In the genomic region with DNA sequence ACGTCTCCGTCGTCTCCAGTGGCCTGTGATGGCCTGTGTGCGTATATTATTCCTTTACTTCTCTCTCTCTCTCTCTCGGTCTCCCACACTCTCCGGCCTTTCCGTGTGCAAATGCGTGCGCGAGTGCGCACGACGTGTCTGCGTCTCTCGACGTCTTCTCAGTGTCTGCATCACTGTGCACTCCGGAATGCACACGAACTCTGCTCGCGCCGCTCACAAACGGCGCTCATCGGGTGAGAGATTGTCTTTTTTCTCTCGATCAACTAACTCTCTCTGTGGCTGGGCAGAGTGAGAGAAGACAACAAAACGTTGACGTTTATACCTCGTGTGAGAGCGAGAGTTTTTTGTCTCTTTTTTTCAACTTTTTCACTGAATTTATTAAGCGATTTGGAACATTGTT, we compare ENCODE assay signal across 3 worm cellular contexts.
A peak's percentile ranks its signal among the peaks of the same experiment; 100 is the strongest.
TF ChIP-seq lines count a peak whose summit lies in the region.

No protein-coding gene starts in this region.

TF ChIP-seq in whole organism, L2 larva, 48 proteins besides CTCF, POLR2A, EP300 and RAD21 (continued from another document):
- TF ChIP-seq mdl-1 (tag; optimal IDR thresholded peaks at IDR 0.05; lab: Kevin White, UChicago) (peak; percentile 85 to 87), nhr-6 (tag; optimal IDR thresholded peaks at IDR 0.05; lab: Kevin White, UChicago) (peak; percentile 74), sma-9 (GFP tag; optimal IDR thresholded peaks at IDR 0.05; lab: Kevin White, UChicago) (peak; percentile 92), sma-9 (tag; optimal IDR thresholded peaks at IDR 0.05; lab: Kevin White, UChicago) (no peak), peb-1 (tag; optimal IDR thresholded peaks at IDR 0.05; lab: Kevin White, UChicago) (no peak), lin-11 (tag; optimal IDR thresholded peaks at IDR 0.05; lab: Kevin White, UChicago) (peak; percentile 92), gmeb-1 (tag; optimal IDR thresholded peaks at IDR 0.05; lab: Kevin White, UChicago) (peak; percentile 76), ceh-16 (tag; optimal IDR thresholded peaks at IDR 0.05; lab: Kevin White, UChicago) (peak; percentile 67), elt-1 (tag; optimal IDR thresholded peaks at IDR 0.05; lab: Kevin White, UChicago) (no peak), snpc-4 (tag; optimal IDR thresholded peaks at IDR 0.05; lab: Kevin White, UChicago) (peak; percentile 80), alr-1 (tag; optimal IDR thresholded peaks at IDR 0.05; lab: Kevin White, UChicago) (no peak), Y55F3AM.14 (GFP tag; optimal IDR thresholded peaks at IDR 0.05; lab: Kevin White, UChicago) (peak; percentile 89), nhr-129 (tag; optimal IDR thresholded peaks at IDR 0.05; lab: Kevin White, UChicago) (peak; percentile 94), nhr-25 (tag; optimal IDR thresholded peaks at IDR 0.05; lab: Kevin White, UChicago) (peak; percentile 81), mab-5 (tag; optimal IDR thresholded peaks at IDR 0.05; lab: Kevin White, UChicago) (peak; percentile 1), dmd-4 (tag; optimal IDR thresholded peaks at IDR 0.05; lab: Kevin White, UChicago) (no peak), ztf-4 (tag; optimal IDR thresholded peaks at IDR 0.05; lab: Kevin White, UChicago) (peak; percentile 57), zag-1 (tag; optimal IDR thresholded peaks at IDR 0.05; lab: Kevin White, UChicago) (peak; percentile 80), blmp-1 (tag; optimal IDR thresholded peaks at IDR 0.05; lab: Kevin White, UChicago; ENCODE audit: insufficient read depth) (peak; percentile 79)

TF ChIP-seq in whole organism, L4 larva, 104 proteins besides CTCF, POLR2A, EP300 and RAD21 (continued from another document and continues in another):
- TF ChIP-seq daf-19 (GFP tag; conservative IDR thresholded peaks at IDR 0.05; lab: Robert Waterston, UW) (no peak), attf-4 (tag; optimal IDR thresholded peaks at IDR 0.05; lab: Kevin White, UChicago) (no peak), dmd-8 (GFP tag; IDR thresholded peaks at IDR 0.05; lab: Robert Waterston, UW) (0 out of 2 replicates have a peak, but pooled peaks have one; percentile 54), mxl-3 (GFP tag; optimal IDR thresholded peaks at IDR 0.05; lab: Kevin White, UChicago) (peak; percentile 91), zip-2 (tag; optimal IDR thresholded peaks at IDR 0.05; lab: Kevin White, UChicago) (no peak), daf-16 (GFP tag; optimal IDR thresholded peaks at IDR 0.05; lab: Kevin White, UChicago) (peak; percentile 56 to 67), daf-16 (tag; optimal IDR thresholded peaks at IDR 0.05; lab: Kevin White, UChicago) (peak; percentile 68), hlh-30 (tag; optimal IDR thresholded peaks at IDR 0.05; lab: Kevin White, UChicago; ENCODE audit: insufficient read depth) (peak; percentile 94), ceh-20 (GFP tag; IDR thresholded peaks at IDR 0.05; lab: Robert Waterston, UW) (peak; percentile 83), lin-29 (GFP tag; IDR thresholded peaks at IDR 0.05; lab: Robert Waterston, UW) (0 out of 2 replicates have a peak, but pooled peaks have one; percentile 45), F10B5.3 (tag; optimal IDR thresholded peaks at IDR 0.05; lab: Kevin White, UChicago) (peak; percentile 14), mxl-2 (GFP tag; conservative IDR thresholded peaks at IDR 0.05; lab: Robert Waterston, UW) (peak; percentile 45; the same call in 1 of the 2 replicates), ceh-44 (GFP tag; IDR thresholded peaks at IDR 0.05; lab: Robert Waterston, UW) (no peak), dmd-6 (GFP tag; IDR thresholded peaks at IDR 0.05; lab: Robert Waterston, UW) (peak; percentile 96), fos-1 (tag; optimal IDR thresholded peaks at IDR 0.05; lab: Kevin White, UChicago) (no peak), Y75B8A.6 (GFP tag; IDR thresholded peaks at IDR 0.05; lab: Robert Waterston, UW) (peak; percentile 36; the same call in 1 of the 2 replicates), lim-7 (GFP tag; IDR thresholded peaks at IDR 0.05; lab: Robert Waterston, UW) (no peak), R02D3.7 (tag; optimal IDR thresholded peaks at IDR 0.05; lab: Kevin White, UChicago) (no peak), hif-1 (tag; optimal IDR thresholded peaks at IDR 0.05; lab: Kevin White, UChicago) (peak in 1 of 2 experiments; percentile 80), ama-1 (optimal IDR thresholded peaks at IDR 0.05; lab: Kevin White, UChicago) (no peak), pqm-1 (tag; optimal IDR thresholded peaks at IDR 0.05; lab: Kevin White, UChicago) (no peak), ceh-82 (tag; optimal IDR thresholded peaks at IDR 0.05; lab: Kevin White, UChicago) (no peak), mdt-29 (GFP tag; IDR thresholded peaks at IDR 0.05; lab: Robert Waterston, UW) (no peak), vab-7 (GFP tag; IDR thresholded peaks at IDR 0.05; lab: Robert Waterston, UW) (peak; percentile 70), daf-8 (GFP tag; IDR thresholded peaks at IDR 0.05; lab: Robert Waterston, UW) (no peak), nhr-111 (GFP tag; optimal IDR thresholded peaks at IDR 0.05; lab: Kevin White, UChicago) (no peak), zfp-3 (GFP tag; conservative IDR thresholded peaks at IDR 0.05; lab: Robert Waterston, UW) (no peak; the same call in 1 of the 2 replicates), lin-39 (tag; optimal IDR thresholded peaks at IDR 0.05; lab: Kevin White, UChicago) (no peak), unc-39 (tag; optimal IDR thresholded peaks at IDR 0.05; lab: Kevin White, UChicago) (no peak), ceh-62 (tag; optimal IDR thresholded peaks at IDR 0.05; lab: Kevin White, UChicago) (no peak), unc-62 (GFP tag; optimal IDR thresholded peaks at IDR 0.05 in 1 of 2; lab: Kevin White, UChicago) (peak in 1 of 2 experiments; percentile 97), unc-62 (tag; optimal IDR thresholded peaks at IDR 0.05; lab: Kevin White, UChicago) (no peak), Y105C5A.15 (GFP tag; IDR thresholded peaks at IDR 0.05; lab: Robert Waterston, UW) (no peak), ceh-28 (tag; optimal IDR thresholded peaks at IDR 0.05; lab: Kevin White, UChicago) (no peak), mep-1 (tag; optimal IDR thresholded peaks at IDR 0.05; lab: Kevin White, UChicago) (peak; percentile 93), arid-1 (GFP tag; conservative IDR thresholded peaks at IDR 0.05; lab: Robert Waterston, UW) (peak; percentile 78), gei-8 (GFP tag; optimal IDR thresholded peaks at IDR 0.05; lab: Kevin White, UChicago) (peak; percentile 48), hmg-1.1 (GFP tag; IDR thresholded peaks at IDR 0.05; lab: Robert Waterston, UW) (peak; percentile 98), T20F7.1 (GFP tag; optimal IDR thresholded peaks at IDR 0.05; lab: Kevin White, UChicago) (no peak), spr-3 (GFP tag; optimal IDR thresholded peaks at IDR 0.05; lab: Kevin White, UChicago) (peak; percentile 31), ceh-32 (tag; optimal IDR thresholded peaks at IDR 0.05; lab: Kevin White, UChicago; ENCODE audit: poor library complexity) (no peak), rbr-2 (tag; optimal IDR thresholded peaks at IDR 0.05; lab: Kevin White, UChicago) (peak; percentile 90), cey-2 (tag; optimal IDR thresholded peaks at IDR 0.05; lab: Kevin White, UChicago; ENCODE audit: borderline replicate concordance, insufficient read depth) (no peak), jun-1 (tag; optimal IDR thresholded peaks at IDR 0.05; lab: Kevin White, UChicago) (peak; percentile 80), nhr-6 (tag; optimal IDR thresholded peaks at IDR 0.05; lab: Kevin White, UChicago) (peak; percentile 79), egl-43 (GFP tag; IDR thresholded peaks at IDR 0.05; lab: Robert Waterston, UW) (peak; percentile 88), nhr-77 (tag; optimal IDR thresholded peaks at IDR 0.05; lab: Kevin White, UChicago) (peak; percentile 93), lin-15B (tag; optimal IDR thresholded peaks at IDR 0.05; lab: Kevin White, UChicago) (no peak), madf-9 (GFP tag; conservative IDR thresholded peaks at IDR 0.05; lab: Robert Waterston, UW) (peak; percentile 73), aha-1 (tag; lab: Kevin White, UChicago) (peak; percentile 99), daf-12 (tag; optimal IDR thresholded peaks at IDR 0.05; lab: Kevin White, UChicago) (no peak), duxl-1 (tag; optimal IDR thresholded peaks at IDR 0.05; lab: Kevin White, UChicago; ENCODE audit: poor library complexity) (peak; percentile 81), zfp-2 (tag; optimal IDR thresholded peaks at IDR 0.05; lab: Kevin White, UChicago) (peak; percentile 8), saeg-2 (GFP tag; IDR thresholded peaks at IDR 0.05; lab: Robert Waterston, UW) (peak; percentile 83; the same call in 1 of the 2 replicates)

TF ChIP-seq in whole organism, late embryonic, 69 proteins besides CTCF, POLR2A, EP300 and RAD21 (continued from another document):
- TF ChIP-seq zip-5 (tag; optimal IDR thresholded peaks at IDR 0.05; lab: Kevin White, UChicago) (no peak), pha-2 (tag; optimal IDR thresholded peaks at IDR 0.05; lab: Kevin White, UChicago) (peak; percentile 50), gmeb-2 (tag; optimal IDR thresholded peaks at IDR 0.05; lab: Kevin White, UChicago) (no peak), unc-55 (GFP tag; optimal IDR thresholded peaks at IDR 0.05; lab: Kevin White, UChicago) (peak; percentile 92), odd-2 (tag; optimal IDR thresholded peaks at IDR 0.05; lab: Kevin White, UChicago) (no peak), ceh-18 (tag; optimal IDR thresholded peaks at IDR 0.05; lab: Kevin White, UChicago) (peak; percentile 87), Y22D7AL.16 (tag; optimal IDR thresholded peaks at IDR 0.05; lab: Kevin White, UChicago) (no peak), nhr-232 (tag; optimal IDR thresholded peaks at IDR 0.05; lab: Kevin White, UChicago) (no peak), lim-6 (tag; optimal IDR thresholded peaks at IDR 0.05; lab: Kevin White, UChicago) (peak; percentile 41), unc-42 (tag; optimal IDR thresholded peaks at IDR 0.05; lab: Kevin White, UChicago) (peak; percentile 75), ets-4 (tag; optimal IDR thresholded peaks at IDR 0.05; lab: Kevin White, UChicago) (peak; percentile 26), pag-3 (tag; optimal IDR thresholded peaks at IDR 0.05; lab: Kevin White, UChicago; ENCODE audit: borderline replicate concordance) (no peak), fax-1 (tag; optimal IDR thresholded peaks at IDR 0.05; lab: Kevin White, UChicago) (no peak), rnt-1 (tag; optimal IDR thresholded peaks at IDR 0.05; lab: Kevin White, UChicago) (peak; percentile 76), hlh-6 (tag; optimal IDR thresholded peaks at IDR 0.05; lab: Kevin White, UChicago) (no peak), pat-9 (tag; optimal IDR thresholded peaks at IDR 0.05; lab: Kevin White, UChicago) (no peak), ahr-1 (tag; optimal IDR thresholded peaks at IDR 0.05; lab: Kevin White, UChicago) (no peak), ceh-48 (tag; optimal IDR thresholded peaks at IDR 0.05; lab: Kevin White, UChicago) (no peak), ceh-2 (tag; optimal IDR thresholded peaks at IDR 0.05; lab: Kevin White, UChicago) (peak; percentile 62), pros-1 (tag; optimal IDR thresholded peaks at IDR 0.05; lab: Kevin White, UChicago) (peak; percentile 96), ttx-3 (tag; optimal IDR thresholded peaks at IDR 0.05; lab: Kevin White, UChicago) (no peak), T23F11.4 (GFP tag; optimal IDR thresholded peaks at IDR 0.05; lab: Kevin White, UChicago) (no peak), syd-9 (tag; optimal IDR thresholded peaks at IDR 0.05; lab: Kevin White, UChicago) (no peak), fkh-10 (GFP tag; optimal IDR thresholded peaks at IDR 0.05; lab: Kevin White, UChicago) (no peak), ceh-14 (tag; optimal IDR thresholded peaks at IDR 0.05; lab: Kevin White, UChicago) (peak; percentile 58), dmd-4 (tag; optimal IDR thresholded peaks at IDR 0.05; lab: Kevin White, UChicago; ENCODE audit: borderline replicate concordance) (peak; percentile 32), elt-4 (tag; optimal IDR thresholded peaks at IDR 0.05; lab: Kevin White, UChicago) (no peak), unc-86 (tag; optimal IDR thresholded peaks at IDR 0.05; lab: Kevin White, UChicago) (no peak), ceh-34 (tag; optimal IDR thresholded peaks at IDR 0.05; lab: Kevin White, UChicago) (peak; percentile 65), pax-1 (tag; optimal IDR thresholded peaks at IDR 0.05; lab: Kevin White, UChicago) (peak; percentile 1), ceh-30 (tag; optimal IDR thresholded peaks at IDR 0.05; lab: Kevin White, UChicago) (peak; percentile 47), pqm-1 (tag; optimal IDR thresholded peaks at IDR 0.05; lab: Kevin White, UChicago) (peak; percentile 68), C08G9.2 (tag; optimal IDR thresholded peaks at IDR 0.05; lab: Kevin White, UChicago) (peak; percentile 60), hlh-15 (tag; optimal IDR thresholded peaks at IDR 0.05; lab: Kevin White, UChicago) (no peak), ceh-6 (GFP tag; optimal IDR thresholded peaks at IDR 0.05; lab: Kevin White, UChicago) (no peak), ceh-31 (tag; optimal IDR thresholded peaks at IDR 0.05; lab: Kevin White, UChicago) (peak; percentile 91), sox-4 (tag; optimal IDR thresholded peaks at IDR 0.05; lab: Kevin White, UChicago) (no peak), unc-3 (GFP tag; conservative IDR thresholded peaks at IDR 0.05; lab: Robert Waterston, UW) (no peak), unc-3 (tag; optimal IDR thresholded peaks at IDR 0.05; lab: Kevin White, UChicago) (no peak), ama-1 (optimal IDR thresholded peaks at IDR 0.05; lab: Kevin White, UChicago) (peak; percentile 30), hlh-8 (tag; optimal IDR thresholded peaks at IDR 0.05; lab: Kevin White, UChicago) (peak; percentile 32), tbx-2 (tag; optimal IDR thresholded peaks at IDR 0.05; lab: Kevin White, UChicago) (peak; percentile 83), ceh-22 (tag; optimal IDR thresholded peaks at IDR 0.05; lab: Kevin White, UChicago) (peak; percentile 59), eyg-1 (tag; optimal IDR thresholded peaks at IDR 0.05; lab: Kevin White, UChicago) (peak; percentile 62), madf-2 (tag; optimal IDR thresholded peaks at IDR 0.05; lab: Kevin White, UChicago) (no peak)
